Worm (Caenorhabditis elegans) whole organism, L4 larva: Measurements from ENCODE around the gene K10C2.7.

Experiments
- fkh-10 ChIP-seq: fragments of 150-350 bp; optimal IDR thresholded peaks from 2 replicates; lab custom pipeline; 2014; ENCODE audit warnings: missing biosample characterization, missing genetic modification reagents, missing genetic modification characterization
- hlh-11 ChIP-seq: fragments of 200-800 bp; sonication (Bioruptor generic); optimal IDR thresholded peaks from 2 replicates; lab custom pipeline; 2018; ENCODE audit warnings: mild to moderate bottlenecking, missing genetic modification characterization, missing compliant biosample characterization
- mdt-29 ChIP-seq: fragments of 200-800 bp; sonication (Bioruptor generic); IDR thresholded peaks from 2 replicates; pipeline ENCODE4 v1.3.6; 2022; ENCODE audit warnings: missing genetic modification reagents, missing genetic modification characterization, missing compliant biosample characterization
- tag-97 ChIP-seq: fragments of 200-800 bp; sonication (Bioruptor generic); IDR thresholded peaks from 2 replicates; pipeline ENCODE4 v1.3.6; 2022; ENCODE audit warnings: missing genetic modification characterization, missing compliant biosample characterization

ce11 chrX:6416357-6417087 is 26.8 kb downstream of the K10C2.7 start, which contains the start of gene T22E5.6:
- TF ChIP-seq tag-97, result no peak
- no peak for TF ChIP-seq mdt-29
- no peak for TF ChIP-seq hlh-11 (tag; lab: Kevin White, UChicago)
- TF ChIP-seq fkh-10, result no peak
